Worm (Caenorhabditis elegans) whole organism, mixed stage, embryonic: ENCODE results near the gene nxf-1.

ENCODE experiments used
- M03D4.4 ChIP-seq: sonication (generic microtip); optimal IDR thresholded peaks from 2 replicates; lab custom pipeline; 2017; ENCODE audit warnings: mild to moderate bottlenecking, missing genetic modification characterization, missing compliant biosample characterization
- bed-3 ChIP-seq: fragments of 200-800 bp; sonication (Bioruptor generic); optimal IDR thresholded peaks from 3 replicates; lab custom pipeline; 2018; ENCODE audit warnings: mild to moderate bottlenecking, missing genetic modification characterization, moderate library complexity, missing compliant biosample characterization
- blmp-1 ChIP-seq: fragments of 150-350 bp; optimal IDR thresholded peaks from 2 replicates; lab custom pipeline; 2014; ENCODE audit warnings: missing biosample characterization, missing genetic modification characterization
- ceh-39 ChIP-seq: fragments of 150-350 bp; optimal IDR thresholded peaks from 2 replicates; lab custom pipeline; 2014; ENCODE audit warnings: missing biosample characterization, missing genetic modification characterization
- ceh-43 ChIP-seq: fragments of 200-800 bp; sonication (Bioruptor generic); optimal IDR thresholded peaks from 2 replicates; lab custom pipeline; 2018; ENCODE audit warnings: mild to moderate bottlenecking, missing genetic modification characterization, moderate library complexity, missing compliant biosample characterization
- ceh-83 ChIP-seq: fragments of 200-800 bp; sonication (Bioruptor generic); optimal IDR thresholded peaks from 2 replicates; lab custom pipeline; 2018; ENCODE audit warnings: mild to moderate bottlenecking, missing genetic modification characterization, missing compliant biosample characterization
- cnd-1 ChIP-seq: fragments of 200-800 bp; sonication (Bioruptor generic); optimal IDR thresholded peaks from 2 replicates; lab custom pipeline; 2018; ENCODE audit warnings: mild to moderate bottlenecking, missing genetic modification characterization, missing compliant biosample characterization
- drap-1 ChIP-seq: fragments of 200-800 bp; sonication (Bioruptor generic); optimal IDR thresholded peaks from 3 replicates; lab custom pipeline; 2018; ENCODE audit warnings: mild to moderate bottlenecking, missing genetic modification characterization, missing compliant biosample characterization
- elt-1 ChIP-seq: sonication (generic microtip); optimal IDR thresholded peaks from 2 replicates; lab custom pipeline; 2017; ENCODE audit warnings: missing genetic modification characterization, mild to moderate bottlenecking, missing compliant biosample characterization, antibody characterized with exemption, moderate library complexity, borderline replicate concordance; ENCODE audit not compliant: insufficient read depth
- elt-3 ChIP-seq: fragments of 150-350 bp; optimal IDR thresholded peaks from 2 replicates; lab custom pipeline; 2014; ENCODE audit warnings: missing biosample characterization, missing genetic modification characterization
- flh-1 ChIP-seq: fragments of 200-800 bp; sonication (Bioruptor generic); optimal IDR thresholded peaks from 2 replicates; lab custom pipeline; 2018; ENCODE audit warnings: mild to moderate bottlenecking, missing genetic modification characterization, moderate library complexity, missing compliant biosample characterization
- ham-2 ChIP-seq: fragments of 200-800 bp; sonication (Bioruptor generic); optimal IDR thresholded peaks from 2 replicates; lab custom pipeline; 2018; ENCODE audit warnings: mild to moderate bottlenecking, missing genetic modification characterization, missing compliant biosample characterization
- hlh-1 ChIP-seq: fragments of 150-350 bp; optimal IDR thresholded peaks from 2 replicates; lab custom pipeline; 2014; ENCODE audit warnings: missing biosample characterization, missing genetic modification reagents, missing genetic modification characterization
- lin-13 ChIP-seq: fragments of 150-350 bp; optimal IDR thresholded peaks from 2 replicates; lab custom pipeline; 2014; ENCODE audit warnings: missing biosample characterization, missing genetic modification characterization
- lin-32 ChIP-seq: fragments of 200-800 bp; sonication (Bioruptor generic); optimal IDR thresholded peaks from 2 replicates; lab custom pipeline; 2018; ENCODE audit warnings: mild to moderate bottlenecking, missing genetic modification characterization, missing compliant biosample characterization
- lsy-2 ChIP-seq: fragments of 150-350 bp; optimal IDR thresholded peaks from 2 replicates; lab custom pipeline; 2014; ENCODE audit warnings: missing biosample characterization, missing genetic modification characterization
- mep-1 ChIP-seq: fragments of 150-350 bp; optimal IDR thresholded peaks from 2 replicates; lab custom pipeline; 2017; ENCODE audit warnings: missing biosample characterization, missing genetic modification reagents, missing genetic modification characterization, inconsistent platforms
- mls-2 ChIP-seq: sonication (generic microtip); optimal IDR thresholded peaks from 2 replicates; lab custom pipeline; 2016; ENCODE audit warnings: mild to moderate bottlenecking, missing genetic modification characterization, moderate library complexity, missing compliant biosample characterization
- nhr-12 ChIP-seq: fragments of 150-350 bp; optimal IDR thresholded peaks from 2 replicates; lab custom pipeline; 2014; ENCODE audit warnings: missing biosample characterization, missing genetic modification characterization
- nhr-2 ChIP-seq: fragments of 150-350 bp; optimal IDR thresholded peaks from 2 replicates; lab custom pipeline; 2014; ENCODE audit warnings: missing biosample characterization, missing genetic modification characterization
- nhr-237 ChIP-seq: fragments of 150-350 bp; optimal IDR thresholded peaks from 2 replicates; lab custom pipeline; 2014; ENCODE audit warnings: missing biosample characterization, missing genetic modification characterization
- nhr-28 ChIP-seq: fragments of 150-350 bp; optimal IDR thresholded peaks from 2 replicates; lab custom pipeline; 2014; ENCODE audit warnings: missing biosample characterization, missing genetic modification characterization
- nhr-76 ChIP-seq: sonication (generic microtip); optimal IDR thresholded peaks from 2 replicates; lab custom pipeline; 2017; ENCODE audit warnings: missing biosample characterization, missing genetic modification characterization
- pha-4 ChIP-seq: fragments of 150-350 bp; optimal IDR thresholded peaks from 2 replicates; lab custom pipeline; 2018; ENCODE audit warnings: missing biosample characterization, missing genetic modification reagents, missing genetic modification characterization
- sem-2 ChIP-seq: fragments of 200-800 bp; sonication (Bioruptor generic); optimal IDR thresholded peaks from 2 replicates; lab custom pipeline; 2018; ENCODE audit warnings: mild to moderate bottlenecking, missing genetic modification characterization, missing compliant biosample characterization
- snpc-4 ChIP-seq: fragments of 150-350 bp; optimal IDR thresholded peaks from 2 replicates; lab custom pipeline; 2014; ENCODE audit warnings: missing biosample characterization, missing genetic modification characterization
- sptf-1 ChIP-seq: sonication (generic microtip); optimal IDR thresholded peaks from 2 replicates; lab custom pipeline; 2017; ENCODE audit warnings: mild to moderate bottlenecking, missing genetic modification characterization, moderate library complexity, missing compliant biosample characterization
- unc-120 ChIP-seq: sonication (generic microtip); optimal IDR thresholded peaks from 2 replicates; lab custom pipeline; 2017; ENCODE audit warnings: missing genetic modification characterization, missing compliant biosample characterization; ENCODE audit not compliant: poor library complexity, severe bottlenecking
- unc-39 ChIP-seq: fragments of 150-350 bp; optimal IDR thresholded peaks from 2 replicates; lab custom pipeline; 2014; ENCODE audit warnings: missing biosample characterization, missing genetic modification characterization
- unc-62 ChIP-seq: fragments of 150-350 bp; optimal IDR thresholded peaks from 2 replicates; lab custom pipeline; 2014; ENCODE audit warnings: missing biosample characterization, missing genetic modification reagents, missing genetic modification characterization
- zip-8 ChIP-seq: fragments of 150-350 bp; optimal IDR thresholded peaks from 2 replicates; lab custom pipeline; 2014; ENCODE audit warnings: missing biosample characterization, missing genetic modification characterization
- ztf-11 ChIP-seq: fragments of 150-350 bp; optimal IDR thresholded peaks from 2 replicates; lab custom pipeline; 2014; ENCODE audit warnings: missing biosample characterization, missing genetic modification characterization

The nxf-1 gene

DNA sequence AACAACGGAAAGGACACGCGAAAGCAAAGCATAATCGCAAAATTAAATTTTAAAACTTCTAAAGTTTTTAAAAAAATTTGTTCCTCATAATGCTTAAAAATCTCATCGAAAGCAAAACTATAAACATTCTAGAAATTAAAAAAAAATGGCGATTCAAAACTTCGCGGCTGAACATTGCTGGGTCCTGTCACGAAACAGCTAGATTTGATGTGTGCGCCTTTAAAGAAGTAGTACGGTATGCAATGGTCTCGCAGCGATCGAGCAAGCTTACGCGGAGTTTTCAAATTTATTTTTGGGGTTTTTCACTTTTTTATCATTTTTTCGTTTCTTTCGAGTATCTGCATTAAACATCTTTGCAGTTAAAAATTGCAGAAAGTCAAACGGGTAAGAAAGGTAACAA, 42.3 kb upstream of the nxf-1 start, which contains the start of gene coh-3:
coh-3 (plus strand) TSS at position 353 of the 400 bp plus-strand sequence.
- no peak for TF ChIP-seq hlh-1 (tag; lab: Kevin White, UChicago)
- TF ChIP-seq drap-1 (GFP tag; lab: Kevin White, UChicago), result no peak
- no peak for TF ChIP-seq pha-4 (tag; lab: Kevin White, UChicago)
- no peak for TF ChIP-seq sem-2 (GFP tag; lab: Kevin White, UChicago)
- no peak for TF ChIP-seq cnd-1 (tag; lab: Kevin White, UChicago)
- no peak for TF ChIP-seq flh-1
- no peak for TF ChIP-seq lin-32 (GFP tag; lab: Kevin White, UChicago)
- TF ChIP-seq nhr-2 (tag; lab: Kevin White, UChicago), result no peak

DNA sequence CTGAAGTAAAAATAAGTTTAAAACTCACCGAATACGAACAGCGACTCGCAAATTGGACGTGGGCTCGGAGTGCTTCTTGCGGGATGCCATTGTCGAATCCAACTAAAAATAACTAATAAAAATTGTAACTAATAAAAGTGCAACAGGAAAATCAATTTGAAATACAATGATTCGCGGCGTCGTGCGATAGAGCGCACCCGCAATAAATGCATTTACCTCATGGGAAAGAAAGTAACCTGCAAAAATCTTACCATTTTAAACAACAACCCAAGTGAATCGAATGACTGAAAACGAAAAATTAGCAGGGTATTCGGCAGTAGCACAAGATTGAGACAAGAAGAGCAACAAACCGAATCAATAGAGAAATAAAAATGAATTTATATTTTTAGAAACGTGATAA, 41.8 kb upstream of the nxf-1 start, which contains the start of gene bmk-1:
bmk-1 (minus strand) TSS at position 359 of the 400 bp plus-strand sequence.
- TF ChIP-seq ceh-83 (GFP tag; lab: Kevin White, UChicago) (no peak), lin-13 (tag; lab: Kevin White, UChicago) (peak; percentile 35), nhr-28 (no peak), nhr-76 (no peak), nhr-12 (tag; lab: Kevin White, UChicago) (no peak), ceh-43 (GFP tag; lab: Kevin White, UChicago) (no peak), mls-2 (no peak)

DNA sequence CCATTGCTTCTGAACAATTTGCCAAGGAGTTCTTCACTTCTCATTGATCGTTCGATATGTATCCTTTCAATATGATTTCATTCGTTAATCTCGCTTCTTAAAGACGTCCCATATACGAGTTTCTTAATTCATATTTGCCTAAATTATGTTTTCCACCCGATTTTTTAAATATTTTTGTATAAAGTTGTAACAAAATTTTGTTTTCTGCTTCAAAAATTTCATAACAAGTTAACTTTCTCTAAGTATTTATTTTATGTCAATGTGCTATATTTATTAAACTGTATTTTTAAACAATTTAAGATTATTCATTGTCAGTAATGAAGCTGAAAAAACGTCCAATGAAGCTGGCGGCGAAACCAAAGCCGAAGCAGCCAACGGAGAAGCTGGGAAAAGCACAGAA, 34.6 kb upstream of the nxf-1 start, which contains the start of gene F23B12.7:
F23B12.7 (plus strand) TSS at position 301 of the 400 bp plus-strand sequence.
- TF ChIP-seq cnd-1 (tag; lab: Kevin White, UChicago), result no peak
- TF ChIP-seq sptf-1 (tag; lab: Kevin White, UChicago), result no peak
- TF ChIP-seq ceh-83 (GFP tag; lab: Kevin White, UChicago), result no peak
- TF ChIP-seq lsy-2, result no peak
- TF ChIP-seq lin-32 (GFP tag; lab: Kevin White, UChicago), result no peak
- no peak for TF ChIP-seq unc-39 (tag; lab: Kevin White, UChicago)
- TF ChIP-seq ceh-43 (GFP tag; lab: Kevin White, UChicago), result no peak
- no peak for TF ChIP-seq flh-1
- no peak for TF ChIP-seq ceh-39 (tag; lab: Kevin White, UChicago)
- TF ChIP-seq nhr-237 (tag; lab: Kevin White, UChicago), result no peak
- TF ChIP-seq elt-3 (tag; lab: Kevin White, UChicago), result no peak
- TF ChIP-seq blmp-1, result no peak
- no peak for TF ChIP-seq ham-2
- TF ChIP-seq pha-4 (tag; lab: Kevin White, UChicago), result no peak
- TF ChIP-seq M03D4.4 (tag; lab: Kevin White, UChicago), result no peak
- no peak for TF ChIP-seq hlh-1 (tag; lab: Kevin White, UChicago)
- no peak for TF ChIP-seq unc-62 (GFP tag; lab: Kevin White, UChicago)
- TF ChIP-seq mep-1, result no peak
- no peak for TF ChIP-seq mls-2

DNA sequence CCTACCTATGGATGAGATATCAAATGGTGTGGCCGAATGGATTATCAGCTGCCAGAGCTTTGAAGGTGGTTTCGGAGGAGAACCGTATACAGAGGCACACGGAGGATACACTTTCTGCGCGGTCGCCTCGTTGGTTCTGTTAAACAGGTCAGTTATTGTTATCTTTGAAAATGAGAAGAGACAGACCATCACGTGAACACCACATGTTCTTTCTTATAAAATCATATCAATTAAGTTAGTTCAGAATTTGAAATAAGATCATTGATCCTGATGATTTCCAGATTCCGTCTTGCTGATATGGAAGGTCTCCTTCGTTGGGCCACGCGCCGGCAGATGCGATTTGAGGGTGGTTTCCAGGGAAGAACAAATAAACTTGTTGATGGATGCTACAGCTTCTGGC, 33.9 kb upstream of the nxf-1 start:
- TF ChIP-seq mls-2, result no peak

DNA sequence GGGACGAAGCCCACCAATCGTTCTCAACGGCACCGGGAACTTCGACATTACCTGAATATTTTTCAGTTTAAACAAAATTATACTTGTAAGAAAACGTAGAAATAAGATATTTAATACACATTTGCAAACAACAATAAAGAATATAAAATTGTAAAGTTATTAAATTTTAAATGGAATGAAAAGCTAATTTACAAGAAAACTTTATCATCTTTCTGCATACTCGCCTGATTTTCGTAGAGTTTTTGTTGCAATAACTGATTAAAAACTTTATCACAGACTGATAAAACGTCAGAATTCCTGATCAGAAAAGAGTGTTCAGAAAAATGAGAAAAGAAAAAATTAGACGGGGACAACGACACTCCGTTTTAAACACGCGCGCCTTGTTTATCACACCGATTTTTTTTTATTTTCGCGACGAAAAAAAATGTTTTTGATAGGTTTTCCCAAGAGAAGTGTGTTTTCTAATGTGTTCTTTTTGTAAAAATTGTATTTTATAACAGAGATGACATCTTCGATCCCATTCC, 32.5 kb upstream of the nxf-1 start, which contains the start of the genes dlat-1 and fntb-1:
dlat-1 (minus strand) TSS at position 51 of the 524 bp plus-strand sequence.
fntb-1 (plus strand) TSS at position 412 of the 524 bp plus-strand sequence.
- no peak for TF ChIP-seq ceh-39 (tag; lab: Kevin White, UChicago)

DNA sequence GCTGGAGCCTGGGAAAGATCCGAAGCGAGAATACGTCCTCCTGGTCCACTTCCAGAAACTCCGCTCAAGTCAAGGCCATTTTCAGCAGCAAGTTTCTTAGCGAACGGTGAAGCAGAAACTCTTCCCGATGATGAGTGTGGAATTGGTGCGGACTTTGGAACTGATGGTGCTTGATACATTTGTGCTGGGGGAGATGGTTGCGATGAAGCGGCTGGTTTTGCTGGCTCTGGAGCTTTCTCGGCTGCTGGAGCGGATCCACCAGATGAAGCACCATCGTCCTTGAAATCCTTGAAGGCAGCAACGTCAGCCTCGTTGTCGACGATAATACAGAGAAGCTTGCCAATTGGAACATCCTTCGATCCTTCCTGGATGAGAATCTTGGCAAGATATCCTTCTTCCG, 31.6 kb upstream of the nxf-1 start:
- no peak for TF ChIP-seq ztf-11
- TF ChIP-seq sem-2 (GFP tag; lab: Kevin White, UChicago), result no peak
- TF ChIP-seq lin-32 (GFP tag; lab: Kevin White, UChicago), result no peak
- no peak for TF ChIP-seq unc-62 (GFP tag; lab: Kevin White, UChicago)
- no peak for TF ChIP-seq flh-1
- TF ChIP-seq bed-3 (GFP tag; lab: Kevin White, UChicago), result no peak
- TF ChIP-seq sptf-1 (tag; lab: Kevin White, UChicago), result no peak
- no peak for TF ChIP-seq blmp-1
- no peak for TF ChIP-seq elt-1 (tag; lab: Kevin White, UChicago)
- no peak for TF ChIP-seq M03D4.4 (tag; lab: Kevin White, UChicago)
- TF ChIP-seq unc-120 (tag; lab: Kevin White, UChicago), result no peak
- no peak for TF ChIP-seq snpc-4 (tag; lab: Kevin White, UChicago)
- no peak for TF ChIP-seq lsy-2
- no peak for TF ChIP-seq lin-13 (tag; lab: Kevin White, UChicago)
- no peak for TF ChIP-seq nhr-12 (tag; lab: Kevin White, UChicago)
- TF ChIP-seq ceh-43 (GFP tag; lab: Kevin White, UChicago), result no peak
- TF ChIP-seq nhr-237 (tag; lab: Kevin White, UChicago), result no peak
- TF ChIP-seq zip-8 (tag; lab: Kevin White, UChicago), result no peak
